Fruit fly (Drosophila melanogaster) whole organism, embryonic: ENCODE results near the gene CG15865.

ENCODE experiments used
- Adf1 ChIP-seq: fragments of 200-800 bp; sonication (Bioruptor generic); IDR thresholded peaks from 2 replicates; pipeline ENCODE4 v1.3.6; 2022; ENCODE audit warnings: missing biosample characterization, missing genetic modification characterization
- Bgb ChIP-seq: fragments of 200-800 bp; sonication (Bioruptor generic); IDR thresholded peaks from 2 replicates; pipeline ENCODE4 v1.3.6; 2022; ENCODE audit warnings: missing biosample characterization, missing genetic modification characterization; ENCODE audit not compliant: partially characterized antibody
- CG11723 ChIP-seq: fragments of 200-800 bp; sonication (Bioruptor generic); optimal IDR thresholded peaks from 2 replicates; lab custom pipeline; 2017; ENCODE audit warnings: missing biosample characterization, mild to moderate bottlenecking, missing genetic modification characterization
- CG12236 ChIP-seq: fragments of 200-800 bp; sonication (Bioruptor generic); optimal IDR thresholded peaks from 2 replicates; lab custom pipeline; 2016; ENCODE audit warnings: missing biosample characterization, missing genetic modification characterization
- CG12391 ChIP-seq: fragments of 200-800 bp; sonication (Bioruptor generic); optimal IDR thresholded peaks from 3 replicates; lab custom pipeline; 2018; ENCODE audit warnings: missing biosample characterization, mild to moderate bottlenecking, missing genetic modification characterization, moderate library complexity
- CG12942 ChIP-seq: fragments of 200-800 bp; sonication (Bioruptor generic); optimal IDR thresholded peaks from 3 replicates; lab custom pipeline; 2016; ENCODE audit warnings: missing biosample characterization, missing genetic modification characterization
- CG13624 ChIP-seq: fragments of 200-800 bp; sonication (Bioruptor generic); optimal IDR thresholded peaks from 2 replicates; lab custom pipeline; 2016; ENCODE audit warnings: missing biosample characterization, missing genetic modification characterization
- CG1529 ChIP-seq: fragments of 200-800 bp; sonication (Bioruptor generic); optimal IDR thresholded peaks from 3 replicates; lab custom pipeline; 2018; ENCODE audit warnings: missing biosample characterization, missing genetic modification characterization
- CG16813 ChIP-seq: fragments of 200-800 bp; sonication (Bioruptor generic); IDR thresholded peaks from 3 replicates; pipeline ENCODE4 v1.3.6; 2022; ENCODE audit warnings: missing biosample characterization, missing genetic modification characterization; ENCODE audit not compliant: partially characterized antibody
- CG17328 ChIP-seq: fragments of 200-800 bp; sonication (Bioruptor generic); IDR thresholded peaks from 2 replicates; pipeline ENCODE4 v1.3.6; 2022; ENCODE audit warnings: missing biosample characterization, missing genetic modification characterization
- CG2116 ChIP-seq: fragments of 200-800 bp; sonication (Bioruptor generic); optimal IDR thresholded peaks from 3 replicates; lab custom pipeline; 2018; ENCODE audit warnings: missing biosample characterization, mild to moderate bottlenecking, missing genetic modification characterization
- CG2712 ChIP-seq: fragments of 200-800 bp; optimal IDR thresholded peaks from 3 replicates; lab custom pipeline; 2019; ENCODE audit warnings: missing biosample characterization, mild to moderate bottlenecking, missing genetic modification characterization, moderate library complexity
- CG33213 ChIP-seq: fragments of 200-800 bp; sonication (Bioruptor generic); optimal IDR thresholded peaks from 3 replicates; lab custom pipeline; 2016; ENCODE audit warnings: missing biosample characterization, missing genetic modification characterization
- CG33557 ChIP-seq: fragments of 200-800 bp; sonication (Bioruptor generic); optimal IDR thresholded peaks from 2 replicates; lab custom pipeline; 2019; ENCODE audit warnings: missing biosample characterization, mild to moderate bottlenecking, missing genetic modification characterization, moderate library complexity
- CG6683 ChIP-seq: fragments of 200-800 bp; sonication (Bioruptor generic); optimal IDR thresholded peaks from 2 replicates; lab custom pipeline; 2017; ENCODE audit warnings: missing biosample characterization, mild to moderate bottlenecking, missing genetic modification characterization, missing genetic modification reagents
- CG7357 ChIP-seq: fragments of 200-800 bp; sonication (Bioruptor generic); IDR thresholded peaks from 3 replicates; pipeline ENCODE4 v1.3.6; 2022; ENCODE audit warnings: missing biosample characterization, missing genetic modification characterization
- CG7987 ChIP-seq: fragments of 200-800 bp; sonication (Bioruptor generic); optimal IDR thresholded peaks from 2 replicates; lab custom pipeline; 2018; ENCODE audit warnings: missing biosample characterization, mild to moderate bottlenecking, missing genetic modification characterization, moderate library complexity
- CG9727 ChIP-seq: fragments of 200-800 bp; sonication (Bioruptor generic); optimal IDR thresholded peaks from 3 replicates; lab custom pipeline; 2017; ENCODE audit warnings: missing biosample characterization, mild to moderate bottlenecking, missing genetic modification characterization
- Chrac-16 ChIP-seq: fragments of 200-800 bp; sonication (Bioruptor generic); optimal IDR thresholded peaks from 3 replicates; lab custom pipeline; 2016; ENCODE audit warnings: missing biosample characterization, missing genetic modification characterization
- CoRest ChIP-seq: fragments of 200-800 bp; sonication (Bioruptor generic); optimal IDR thresholded peaks from 3 replicates; lab custom pipeline; 2018; ENCODE audit warnings: missing biosample characterization, mild to moderate bottlenecking, missing genetic modification characterization, moderate library complexity
- Deaf1 ChIP-seq: fragments of 200-800 bp; optimal IDR thresholded peaks from 3 replicates; lab custom pipeline; 2019; ENCODE audit warnings: missing biosample characterization, mild to moderate bottlenecking, missing genetic modification characterization, moderate library complexity
- Dip2 ChIP-seq: fragments of 200-800 bp; sonication (Bioruptor generic); IDR thresholded peaks from 2 replicates; pipeline ENCODE4 v1.3.6; 2022; ENCODE audit warnings: missing biosample characterization, missing genetic modification characterization
- Doc2 ChIP-seq: fragments of 200-800 bp; sonication (Bioruptor generic); IDR thresholded peaks from 2 replicates; pipeline ENCODE4 v1.3.6; 2022; ENCODE audit warnings: missing biosample characterization, missing genetic modification characterization
- Elba2 ChIP-seq: fragments of 200-800 bp; sonication (Bioruptor generic); optimal IDR thresholded peaks from 3 replicates; lab custom pipeline; 2016; ENCODE audit warnings: missing biosample characterization, missing genetic modification characterization
- Hey ChIP-seq: fragments of 200-800 bp; sonication (Bioruptor generic); optimal IDR thresholded peaks from 3 replicates; lab custom pipeline; 2018; ENCODE audit warnings: missing biosample characterization, mild to moderate bottlenecking, missing genetic modification characterization
- HmgZ ChIP-seq: fragments of 200-800 bp; sonication (Bioruptor generic); optimal IDR thresholded peaks from 2 replicates; lab custom pipeline; 2018; ENCODE audit warnings: missing biosample characterization, mild to moderate bottlenecking, missing genetic modification characterization
- Meics ChIP-seq: fragments of 200-800 bp; sonication (Bioruptor generic); optimal IDR thresholded peaks from 2 replicates; lab custom pipeline; 2017; ENCODE audit warnings: missing biosample characterization, mild to moderate bottlenecking, missing genetic modification characterization
- Nf-YB ChIP-seq: fragments of 200-800 bp; sonication (Bioruptor generic); optimal IDR thresholded peaks from 3 replicates; lab custom pipeline; 2019; ENCODE audit warnings: missing biosample characterization, mild to moderate bottlenecking, missing genetic modification characterization, moderate library complexity
- PHDP ChIP-seq: fragments of 200-800 bp; sonication (Bioruptor generic); optimal IDR thresholded peaks from 3 replicates; lab custom pipeline; 2018; ENCODE audit warnings: missing biosample characterization, mild to moderate bottlenecking, missing genetic modification characterization, moderate library complexity
- Scr ChIP-seq: fragments of 200-800 bp; sonication (Bioruptor generic); IDR thresholded peaks from 2 replicates; pipeline ENCODE4 v1.3.6; 2022; ENCODE audit warnings: missing biosample characterization, missing genetic modification characterization; ENCODE audit not compliant: partially characterized antibody
- Sin3A ChIP-seq: fragments of >200 bp; optimal IDR thresholded peaks from 2 replicates; lab custom pipeline; 2018
- Sox100B ChIP-seq: fragments of 200-800 bp; sonication (Bioruptor generic); optimal IDR thresholded peaks from 3 replicates; lab custom pipeline; 2018; ENCODE audit warnings: missing biosample characterization, mild to moderate bottlenecking, missing genetic modification characterization
- YL-1 ChIP-seq: fragments of 200-800 bp; sonication (Bioruptor generic); optimal IDR thresholded peaks from 3 replicates; lab custom pipeline; 2017; ENCODE audit warnings: missing biosample characterization, mild to moderate bottlenecking, missing genetic modification characterization
- ara ChIP-seq: fragments of 200-800 bp; sonication (Bioruptor generic); IDR thresholded peaks from 2 replicates; pipeline ENCODE4 v1.3.6; 2022; ENCODE audit warnings: missing biosample characterization, missing genetic modification characterization
- bcd ChIP-seq: fragments of 200-800 bp; sonication (Bioruptor generic); optimal IDR thresholded peaks from 2 replicates; lab custom pipeline; 2017; ENCODE audit warnings: missing biosample characterization, mild to moderate bottlenecking, missing genetic modification characterization
- bsh ChIP-seq, 2 experiments: fragments of 200-800 bp; sonication (Bioruptor generic); optimal IDR thresholded peaks; 2 replicates each; lab custom pipeline; 2017 to 2018; ENCODE audit warnings: mild to moderate bottlenecking in 2 of 2, missing biosample characterization in 2 of 2, missing genetic modification characterization in 2 of 2, moderate library complexity in 1 of 2
- chm ChIP-seq: fragments of 200-800 bp; sonication (Bioruptor generic); IDR thresholded peaks from 2 replicates; pipeline ENCODE4 v1.3.6; 2022; ENCODE audit warnings: missing biosample characterization, missing genetic modification characterization
- gem ChIP-seq: fragments of 200-800 bp; sonication (Bioruptor generic); optimal IDR thresholded peaks from 2 replicates; lab custom pipeline; 2019; ENCODE audit warnings: missing biosample characterization, mild to moderate bottlenecking, missing genetic modification characterization, moderate library complexity
- grn ChIP-seq: fragments of 200-800 bp; sonication (Bioruptor generic); optimal IDR thresholded peaks from 3 replicates; lab custom pipeline; 2017; ENCODE audit warnings: missing biosample characterization, missing genetic modification characterization
- h ChIP-seq: fragments of >200 bp; optimal IDR thresholded peaks from 2 replicates; lab custom pipeline; 2017
- ham ChIP-seq: fragments of 200-800 bp; sonication (Bioruptor generic); IDR thresholded peaks from 2 replicates; pipeline ENCODE4 v1.3.6; 2022; ENCODE audit warnings: missing biosample characterization, missing genetic modification characterization
- jing ChIP-seq: fragments of 200-800 bp; sonication (Bioruptor generic); optimal IDR thresholded peaks from 2 replicates; lab custom pipeline; 2018; ENCODE audit warnings: missing biosample characterization, mild to moderate bottlenecking, missing genetic modification characterization
- lbe ChIP-seq: fragments of 200-800 bp; sonication (Bioruptor generic); optimal IDR thresholded peaks from 2 replicates; lab custom pipeline; 2016; ENCODE audit warnings: missing biosample characterization, mild to moderate bottlenecking, missing genetic modification characterization
- oc ChIP-seq: fragments of 200-800 bp; sonication (Bioruptor generic); optimal IDR thresholded peaks from 2 replicates; lab custom pipeline; 2018; ENCODE audit warnings: missing biosample characterization, mild to moderate bottlenecking, missing genetic modification characterization, moderate library complexity
- otp ChIP-seq: fragments of 200-800 bp; sonication (Bioruptor generic); IDR thresholded peaks from 3 replicates; pipeline ENCODE4, ENCODE4 v1.3.6; 2022; ENCODE audit warnings: missing biosample characterization, missing genetic modification characterization
- prd ChIP-seq, 3 experiments: fragments of >200 bp in 2 of 3; fragments of 200-800 bp in 1 of 3; sonication (Bioruptor generic) in 1 of 3; optimal IDR thresholded peaks in 2 of 3; IDR thresholded peaks in 1 of 3; 2 replicates in 2 of 3; 3 replicates in 1 of 3; pipeline versions ENCODE4 v1.3.6 to Lab custom; 2017 to 2022; ENCODE audit warnings: missing biosample characterization in 1 of 3, missing genetic modification characterization in 1 of 3
- shn ChIP-seq: fragments of 200-800 bp; sonication (Bioruptor generic); optimal IDR thresholded peaks from 3 replicates; lab custom pipeline; 2016; ENCODE audit warnings: missing biosample characterization, missing genetic modification characterization
- tap ChIP-seq: fragments of 200-800 bp; optimal IDR thresholded peaks from 3 replicates; lab custom pipeline; 2019; ENCODE audit warnings: missing biosample characterization, mild to moderate bottlenecking, missing genetic modification characterization, moderate library complexity
- unpg ChIP-seq: fragments of 200-800 bp; sonication (Bioruptor generic); optimal IDR thresholded peaks from 3 replicates; lab custom pipeline; 2018; ENCODE audit warnings: missing biosample characterization, mild to moderate bottlenecking, missing genetic modification characterization, moderate library complexity
- wek ChIP-seq: fragments of 200-800 bp; sonication (Bioruptor generic); optimal IDR thresholded peaks from 3 replicates; lab custom pipeline; 2018; ENCODE audit warnings: missing biosample characterization, mild to moderate bottlenecking, missing genetic modification characterization, moderate library complexity

The CG15865 gene

DNA sequence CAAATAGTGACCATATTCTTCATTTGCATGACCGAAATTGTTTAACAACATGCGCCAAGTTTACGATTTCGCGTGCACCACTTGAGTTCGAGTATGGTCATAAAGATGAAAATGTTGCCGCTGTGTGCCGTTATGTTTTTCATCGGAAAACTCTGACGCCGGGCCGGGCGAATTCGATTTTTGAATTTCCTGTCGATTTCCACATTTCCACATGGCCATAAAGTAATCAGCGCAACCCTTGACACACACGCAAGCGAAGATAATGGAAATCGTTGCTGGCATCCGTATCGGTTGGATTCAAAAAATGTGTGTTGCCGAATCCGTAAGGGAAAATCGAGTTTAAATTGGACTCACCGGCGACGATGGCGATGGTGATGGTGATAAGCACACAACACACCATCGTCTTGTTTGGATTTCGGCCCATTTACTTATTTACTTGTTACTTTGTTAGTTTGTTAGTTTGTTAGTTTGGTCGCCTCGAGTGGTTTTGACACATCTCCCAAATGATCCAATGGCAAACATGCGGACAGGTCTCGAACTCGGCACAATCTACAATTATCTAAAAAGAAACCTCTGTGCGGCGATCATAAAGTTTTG, 19.6 kb downstream of the CG15865 start (continued):
- TF ChIP-seq Deaf1 (tag; lab: Kevin White, UChicago) (no peak), shn (no peak), gem (tag; lab: Kevin White, UChicago) (peak; percentile 60), unpg (GFP tag; lab: Kevin White, UChicago) (peak; percentile 18), h (lab: Kevin White, UChicago) (no peak), tap (tag; lab: Kevin White, UChicago) (peak; percentile 28), Dip2 (GFP tag; lab: Robert Waterston, UW) (no peak), ara (GFP tag; lab: Robert Waterston, UW) (no peak), CG33213 (GFP tag; lab: Kevin White, UChicago) (peak; percentile 8), Chrac-16 (no peak), Sin3A (no peak), oc (tag; lab: Kevin White, UChicago) (peak; percentile 69), prd (optimal IDR thresholded peaks at IDR 0.05; lab: Kevin White, UChicago) (no peak), prd (GFP tag; IDR thresholded peaks at IDR 0.05; lab: Robert Waterston, UW) (peak; percentile 35; the same call in 1 of the 3 replicates), Meics (GFP tag; lab: Kevin White, UChicago) (peak; percentile 13), CG16813 (no peak), jing (GFP tag; lab: Kevin White, UChicago) (no peak), CG11723 (GFP tag; lab: Kevin White, UChicago) (peak; percentile 54), ham (GFP tag; lab: Robert Waterston, UW) (no peak), Elba2 (GFP tag; lab: Kevin White, UChicago) (no peak), PHDP (tag; lab: Kevin White, UChicago) (peak; percentile 46), CG2712 (tag; lab: Kevin White, UChicago) (peak; percentile 41), CG12391 (peak; percentile 13), Nf-YB (GFP tag; lab: Kevin White, UChicago) (peak; percentile 37), CG7987 (GFP tag; lab: Kevin White, UChicago) (peak; percentile 53), Hey (tag; lab: Kevin White, UChicago) (peak; percentile 29), CG6683 (GFP tag; lab: Kevin White, UChicago) (no peak), CG7357 (GFP tag; lab: Robert Waterston, UW) (no peak), otp (peak; percentile 66; the same call in 2 of the 3 replicates), CG17328 (peak; percentile 48; the same call in 1 of the 2 replicates), Bgb (GFP tag; lab: Robert Waterston, UW) (no peak), lbe (GFP tag; lab: Kevin White, UChicago) (no peak), CG12236 (GFP tag; lab: Kevin White, UChicago) (peak; percentile 59), Scr (GFP tag; lab: Robert Waterston, UW) (no peak), HmgZ (peak; percentile 27), grn (GFP tag; lab: Kevin White, UChicago) (peak; percentile 87), CG1529 (GFP tag; lab: Kevin White, UChicago) (peak; percentile 52), bsh (GFP tag; optimal IDR thresholded peaks at IDR 0.05; lab: Kevin White, UChicago) (peak in 1 of 2 experiments; percentile 69), wek (GFP tag; lab: Kevin White, UChicago) (peak; percentile 78), CG12942 (GFP tag; lab: Kevin White, UChicago) (peak; percentile 14), CG2116 (GFP tag; lab: Kevin White, UChicago) (peak; percentile 39), CG13624 (GFP tag; lab: Kevin White, UChicago) (no peak), chm (GFP tag; lab: Robert Waterston, UW) (peak; percentile 80), bcd (GFP tag; lab: Kevin White, UChicago) (peak; percentile 28), CG9727 (peak; percentile 74), Adf1 (GFP tag; lab: Robert Waterston, UW) (no peak), CoRest (peak; percentile 6), CG33557 (GFP tag; lab: Kevin White, UChicago) (peak; percentile 66), YL-1 (GFP tag; lab: Kevin White, UChicago) (peak; percentile 1), Doc2 (GFP tag; lab: Robert Waterston, UW) (no peak), Sox100B (GFP tag; lab: Kevin White, UChicago) (peak; percentile 45)
